Worm (Caenorhabditis elegans) whole organism, midembryonic: ENCODE measurements around the gene ndua-1.

Experiments
- T22C8.4 ChIP-seq: fragments of 200-800 bp; sonication (Bioruptor generic); IDR thresholded peaks from 2 replicates; pipeline ENCODE4 v1.3.6; 2022; ENCODE audit warnings: missing genetic modification characterization, missing compliant biosample characterization
- cog-1 ChIP-seq: sonication (generic microtip); optimal IDR thresholded peaks from 2 replicates; lab custom pipeline; 2016; ENCODE audit warnings: missing genetic modification characterization, missing compliant biosample characterization
- flt-1 ChIP-seq: fragments of 200-800 bp; sonication (Bioruptor generic); IDR thresholded peaks from 2 replicates; pipeline ENCODE4 v1.3.6; 2022; ENCODE audit warnings: missing genetic modification characterization, missing compliant biosample characterization
- klf-2 ChIP-seq: fragments of 200-800 bp; sonication (Bioruptor generic); conservative IDR thresholded peaks from 2 replicates; pipeline ENCODE4 v1.3.6; 2022; ENCODE audit warnings: missing genetic modification reagents, missing genetic modification characterization, missing compliant biosample characterization
- med-1 ChIP-seq: sonication (generic microtip); optimal IDR thresholded peaks from 2 replicates; lab custom pipeline; 2017; ENCODE audit warnings: missing genetic modification characterization, mild to moderate bottlenecking, missing compliant biosample characterization, antibody characterized with exemption, missing genetic modification reagents; ENCODE audit not compliant: insufficient read depth
- ref-1 ChIP-seq: fragments of 200-800 bp; sonication (Bioruptor generic); conservative IDR thresholded peaks from 2 replicates; pipeline ENCODE4 v1.3.6; 2022; ENCODE audit warnings: missing genetic modification reagents, missing genetic modification characterization, missing compliant biosample characterization
- tab-1 ChIP-seq: fragments of 200-800 bp; sonication (Bioruptor generic); IDR thresholded peaks from 2 replicates; pipeline ENCODE4 v1.3.6; 2022; ENCODE audit warnings: missing genetic modification characterization, missing compliant biosample characterization
- ztf-23 ChIP-seq: fragments of 200-800 bp; sonication (Bioruptor generic); IDR thresholded peaks from 2 replicates; pipeline ENCODE4 v1.3.6; 2022; ENCODE audit warnings: missing genetic modification reagents, missing genetic modification characterization, missing compliant biosample characterization
- ztf-29 ChIP-seq: fragments of 200-800 bp; sonication (Bioruptor generic); IDR thresholded peaks from 2 replicates; pipeline ENCODE4 v1.3.6; 2022; ENCODE audit warnings: missing genetic modification reagents, missing genetic modification characterization, missing compliant biosample characterization

ndua-1 gene

DNA sequence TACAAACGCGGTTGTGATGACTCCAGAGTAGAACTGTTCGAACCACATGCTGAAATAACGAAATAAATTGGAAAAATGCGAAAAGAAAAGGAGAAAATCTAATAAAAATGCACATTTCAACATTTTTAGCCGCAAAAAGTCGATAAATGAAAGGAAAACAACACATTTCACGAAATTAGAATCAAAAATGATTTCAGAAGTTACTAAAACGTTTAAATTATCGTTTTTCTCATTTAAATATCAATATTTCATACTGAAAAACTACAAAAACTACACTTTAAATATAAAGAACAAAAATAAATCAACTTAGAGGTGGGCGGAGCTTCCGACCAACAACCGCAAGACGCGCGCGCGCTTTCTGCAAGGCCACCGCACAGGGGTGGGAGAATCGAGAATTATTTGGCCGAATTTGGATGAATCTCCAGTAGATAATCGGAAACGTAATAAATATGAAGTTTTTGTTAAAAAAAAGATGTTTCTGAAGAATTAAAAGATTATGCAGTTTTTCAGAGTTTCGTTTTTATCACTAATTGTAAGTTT is at the start of gene ndua-1:
TSS of gene ndua-1 (minus strand) at position 51 of the 540 bp plus-strand sequence.
- TF ChIP-seq flt-1 (GFP tag; lab: Robert Waterston, UW) (peak; percentile 65; the same call in 1 of the 2 replicates), ztf-23 (GFP tag; lab: Robert Waterston, UW) (peak; percentile 57; the same call in 1 of the 2 replicates), ztf-29 (GFP tag; lab: Robert Waterston, UW) (no peak), tab-1 (GFP tag; lab: Robert Waterston, UW) (peak; percentile 41; the same call in 1 of the 2 replicates), ref-1 (no peak), cog-1 (tag; lab: Kevin White, UChicago) (no peak), T22C8.4 (GFP tag; lab: Robert Waterston, UW) (no peak), klf-2 (GFP tag; lab: Robert Waterston, UW) (no peak), med-1 (GFP tag; lab: Kevin White, UChicago) (peak; percentile 41)

DNA sequence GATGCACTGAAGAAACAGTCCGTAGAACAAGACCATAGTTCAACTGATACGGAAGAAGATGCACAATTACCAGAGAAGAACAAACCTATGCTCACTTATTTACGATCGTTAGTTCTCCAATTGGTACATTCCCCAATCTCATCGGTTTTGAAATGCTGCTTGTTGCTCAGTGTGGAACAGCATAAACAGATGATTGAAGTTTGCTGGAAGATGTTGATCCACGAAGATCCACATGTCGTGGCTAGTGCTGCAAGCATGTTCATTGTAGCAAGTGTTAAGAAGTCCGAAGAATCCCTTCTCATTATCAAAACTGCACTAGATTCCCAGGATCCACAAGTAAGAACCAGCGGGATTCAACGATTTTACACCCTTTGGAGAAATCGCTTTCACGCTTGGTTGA is 40.2 kb upstream of the ndua-1 start:
- TF ChIP-seq flt-1 (GFP tag; lab: Robert Waterston, UW) (no peak), cog-1 (tag; lab: Kevin White, UChicago) (no peak), T22C8.4 (GFP tag; lab: Robert Waterston, UW) (no peak), ref-1 (no peak), klf-2 (GFP tag; lab: Robert Waterston, UW) (no peak), ztf-23 (GFP tag; lab: Robert Waterston, UW) (no peak), ztf-29 (GFP tag; lab: Robert Waterston, UW) (no peak), tab-1 (GFP tag; lab: Robert Waterston, UW) (no peak), med-1 (GFP tag; lab: Kevin White, UChicago) (no peak)

DNA sequence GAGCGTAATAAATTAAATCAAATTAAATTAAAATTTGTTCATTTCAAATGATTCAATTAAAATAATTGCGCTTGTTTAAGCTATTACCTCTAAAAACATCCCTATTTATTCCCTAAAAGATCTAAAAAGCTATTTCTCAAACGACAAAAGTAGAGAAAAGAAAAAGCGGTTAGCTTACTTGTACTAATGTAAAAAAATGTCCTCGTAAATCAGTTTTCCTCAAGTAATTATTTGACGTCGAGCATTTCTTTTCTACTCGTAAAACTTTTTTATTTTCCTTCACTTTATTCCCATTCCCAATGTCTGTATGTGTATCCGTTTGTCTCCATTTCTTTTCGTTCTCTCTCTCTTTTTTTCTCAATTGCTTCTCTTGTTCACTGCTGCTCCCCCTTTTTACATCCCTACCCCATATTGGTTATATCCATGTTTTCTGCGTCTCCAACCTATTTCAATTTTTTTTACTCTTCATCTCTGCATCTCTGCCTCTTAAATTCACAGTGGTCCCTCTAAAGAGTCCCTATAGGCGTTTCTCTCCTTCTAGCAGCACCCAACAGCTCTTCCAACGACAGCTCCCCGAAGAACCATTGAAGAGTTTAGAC is 27.5 kb upstream of the ndua-1 start, which contains the start of gene unc-80:
TSS of gene unc-80 (plus strand) at position 533 of the 599 bp plus-strand sequence.
- no peak for TF ChIP-seq med-1 (GFP tag; lab: Kevin White, UChicago)
- no peak for TF ChIP-seq klf-2 (GFP tag; lab: Robert Waterston, UW)
- no peak for TF ChIP-seq flt-1 (GFP tag; lab: Robert Waterston, UW)
- no peak for TF ChIP-seq T22C8.4 (GFP tag; lab: Robert Waterston, UW)
- TF ChIP-seq tab-1 (GFP tag; lab: Robert Waterston, UW), result no peak
- no peak for TF ChIP-seq ztf-29 (GFP tag; lab: Robert Waterston, UW)
- no peak for TF ChIP-seq ztf-23 (GFP tag; lab: Robert Waterston, UW)
- TF ChIP-seq ref-1, result no peak
- no peak for TF ChIP-seq cog-1 (tag; lab: Kevin White, UChicago)

DNA sequence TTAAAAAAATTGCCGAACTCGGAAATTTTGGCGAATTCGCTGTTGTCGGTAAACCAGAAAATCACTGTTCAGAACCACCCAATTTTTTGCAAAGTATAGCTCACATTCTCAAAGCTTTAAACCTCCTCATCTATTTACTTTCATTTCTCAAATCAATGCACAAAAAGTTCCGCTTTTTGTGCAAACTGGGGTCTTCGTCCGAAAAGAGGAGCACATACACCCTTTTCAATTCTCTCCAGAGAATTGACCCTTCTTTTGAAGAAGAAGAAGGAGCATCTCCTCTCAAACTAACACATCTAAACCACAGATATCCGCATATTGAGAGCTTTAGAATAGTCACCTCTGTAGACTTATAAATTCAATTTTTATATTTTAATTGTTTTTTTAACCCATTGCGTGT is 23.6 kb upstream of the ndua-1 start:
- TF ChIP-seq T22C8.4 (GFP tag; lab: Robert Waterston, UW) (no peak), ref-1 (no peak), ztf-23 (GFP tag; lab: Robert Waterston, UW) (no peak), cog-1 (tag; lab: Kevin White, UChicago) (no peak), med-1 (GFP tag; lab: Kevin White, UChicago) (no peak), ztf-29 (GFP tag; lab: Robert Waterston, UW) (no peak)

DNA sequence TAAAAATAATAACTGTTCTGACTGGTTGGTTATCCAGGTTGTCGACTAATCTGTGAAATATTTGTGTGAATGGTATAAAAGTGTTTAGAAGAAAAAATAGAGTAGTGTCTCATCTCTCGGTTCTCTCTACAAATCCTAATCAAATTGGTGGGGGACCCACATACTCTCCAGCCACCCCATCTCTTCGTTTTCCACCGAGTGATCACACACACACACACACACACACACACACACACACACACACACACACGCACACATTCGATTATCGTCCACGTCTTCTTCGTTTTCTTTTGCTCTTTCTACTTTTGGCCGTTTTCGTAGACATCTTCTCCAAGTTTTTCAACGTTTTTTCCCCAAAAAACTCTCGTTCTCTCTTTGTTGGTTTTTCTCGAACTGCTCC is 21.4 kb upstream of the ndua-1 start:
- TF ChIP-seq flt-1 (GFP tag; lab: Robert Waterston, UW) (no peak), cog-1 (tag; lab: Kevin White, UChicago) (no peak), tab-1 (GFP tag; lab: Robert Waterston, UW) (no peak), med-1 (GFP tag; lab: Kevin White, UChicago) (no peak), T22C8.4 (GFP tag; lab: Robert Waterston, UW) (no peak), ztf-23 (GFP tag; lab: Robert Waterston, UW) (no peak), ztf-29 (GFP tag; lab: Robert Waterston, UW) (no peak), ref-1 (no peak), klf-2 (GFP tag; lab: Robert Waterston, UW) (no peak)

DNA sequence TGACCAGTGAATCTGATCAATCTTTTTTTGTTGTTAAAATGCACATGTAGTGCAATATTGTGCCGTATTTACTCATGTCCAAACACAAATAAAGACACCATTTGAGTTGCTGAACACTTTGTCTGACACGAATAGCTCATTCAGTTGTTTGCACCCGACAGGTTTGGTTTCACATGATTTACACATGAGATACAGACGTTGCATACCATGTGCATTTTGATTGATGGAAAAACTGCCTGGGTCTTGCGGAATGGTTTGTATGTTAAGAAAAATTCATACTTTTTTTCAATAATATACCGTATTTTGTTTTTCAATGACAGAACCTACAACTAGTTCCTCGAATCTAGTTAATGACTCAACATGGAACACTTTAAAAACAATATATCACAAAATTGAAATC is 19.5 kb upstream of the ndua-1 start:
- no peak for TF ChIP-seq med-1 (GFP tag; lab: Kevin White, UChicago)
- no peak for TF ChIP-seq ztf-23 (GFP tag; lab: Robert Waterston, UW)
- TF ChIP-seq klf-2 (GFP tag; lab: Robert Waterston, UW), result no peak
- no peak for TF ChIP-seq cog-1 (tag; lab: Kevin White, UChicago)
- no peak for TF ChIP-seq flt-1 (GFP tag; lab: Robert Waterston, UW)
- no peak for TF ChIP-seq T22C8.4 (GFP tag; lab: Robert Waterston, UW)
- no peak for TF ChIP-seq ztf-29 (GFP tag; lab: Robert Waterston, UW)
- TF ChIP-seq ref-1, result no peak
- TF ChIP-seq tab-1 (GFP tag; lab: Robert Waterston, UW), result no peak

DNA sequence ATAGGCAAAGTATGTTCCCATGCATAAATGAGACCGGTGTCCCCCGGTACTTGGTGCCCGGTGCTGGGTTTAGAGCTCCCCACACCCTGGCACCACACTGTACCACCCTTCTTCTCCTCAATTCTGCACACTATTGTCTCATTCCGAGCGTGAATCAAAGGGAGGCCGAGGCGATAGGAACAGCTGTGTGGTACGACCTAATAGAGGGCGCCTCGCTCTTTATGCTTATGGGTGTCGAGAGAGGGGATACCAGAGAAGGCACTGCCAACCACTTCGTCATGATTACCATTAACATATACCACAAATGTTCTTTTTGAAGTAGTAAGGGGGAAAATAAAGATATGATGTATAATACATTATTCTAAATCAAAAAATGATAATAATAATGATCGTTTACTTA is 18.9 kb upstream of the ndua-1 start:
- TF ChIP-seq tab-1 (GFP tag; lab: Robert Waterston, UW) (no peak), ztf-29 (GFP tag; lab: Robert Waterston, UW) (no peak), cog-1 (tag; lab: Kevin White, UChicago) (no peak), klf-2 (GFP tag; lab: Robert Waterston, UW) (no peak), ref-1 (no peak), ztf-23 (GFP tag; lab: Robert Waterston, UW) (no peak), med-1 (GFP tag; lab: Kevin White, UChicago) (no peak), flt-1 (GFP tag; lab: Robert Waterston, UW) (no peak), T22C8.4 (GFP tag; lab: Robert Waterston, UW) (no peak)

DNA sequence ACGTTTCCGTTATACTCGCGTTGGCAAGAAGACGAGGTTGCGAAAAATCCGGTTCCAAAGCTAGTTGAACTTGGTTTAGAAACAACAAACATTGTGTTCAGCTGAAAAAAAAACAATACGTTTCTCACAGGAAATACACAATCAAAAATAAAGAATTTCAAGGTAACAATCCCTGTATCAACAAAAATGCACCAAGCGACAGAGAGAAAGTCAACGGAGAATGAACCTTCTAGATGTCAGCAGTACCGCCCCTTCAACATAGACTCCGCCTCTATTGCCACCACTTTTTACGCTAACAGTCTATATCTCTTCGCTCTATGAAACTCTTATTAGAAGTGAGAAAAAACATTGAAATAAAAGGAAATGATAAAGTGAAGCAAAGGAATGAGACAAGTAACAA is 16.6 kb upstream of the ndua-1 start, which contains the start of gene F31D4.8:
TSS of gene F31D4.8 (minus strand) at position 101 of the 400 bp plus-strand sequence.
- TF ChIP-seq T22C8.4 (GFP tag; lab: Robert Waterston, UW) (no peak), ref-1 (no peak), flt-1 (GFP tag; lab: Robert Waterston, UW) (no peak), med-1 (GFP tag; lab: Kevin White, UChicago) (no peak), ztf-23 (GFP tag; lab: Robert Waterston, UW) (no peak), cog-1 (tag; lab: Kevin White, UChicago) (no peak), klf-2 (GFP tag; lab: Robert Waterston, UW) (no peak)
